Worm (Caenorhabditis elegans) whole organism, L2 larva: Measurements from ENCODE around the gene Y41E3.18.

Source experiments
- F13H6.1 ChIP-seq: sonication (generic microtip); optimal IDR thresholded peaks from 2 replicates; lab custom pipeline; 2016; ENCODE audit warnings: missing genetic modification characterization, missing compliant biosample characterization
- ama-1 ChIP-seq: fragments of 150-350 bp; optimal IDR thresholded peaks from 2 replicates; lab custom pipeline; 2018; ENCODE audit warnings: inconsistent platforms
- elt-3 ChIP-seq: sonication (generic microtip); optimal IDR thresholded peaks from 2 replicates; lab custom pipeline; 2017; ENCODE audit warnings: missing biosample characterization, missing genetic modification characterization
- skn-1 ChIP-seq: sonication (generic microtip); optimal IDR thresholded peaks from 2 replicates; lab custom pipeline; 2017; ENCODE audit warnings: missing biosample characterization, missing genetic modification characterization
- unc-62 ChIP-seq: fragments of 150-350 bp; optimal IDR thresholded peaks from 2 replicates; lab custom pipeline; 2014; ENCODE audit warnings: missing biosample characterization, missing genetic modification reagents, missing genetic modification characterization

DNA sequence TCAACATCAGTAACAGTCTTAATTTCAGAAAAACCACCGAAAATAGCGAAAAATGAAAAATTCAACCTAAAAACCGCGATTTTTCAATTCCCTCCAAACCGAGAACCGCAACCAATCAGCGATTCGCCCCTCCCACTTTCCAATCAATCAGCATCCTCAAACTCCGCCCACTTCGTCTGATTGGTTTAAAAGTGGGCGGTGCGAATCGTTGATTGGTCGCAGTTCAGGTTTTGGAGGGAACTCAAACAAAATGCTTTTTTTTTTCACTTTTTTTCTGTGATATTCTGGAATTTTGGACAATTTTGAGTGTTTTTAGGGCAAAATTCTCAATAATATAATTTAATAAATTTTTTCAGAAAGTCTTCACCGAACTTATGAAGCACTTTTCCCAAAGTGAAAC lies 37.7 kb downstream of the Y41E3.18 start:
- no peak for TF ChIP-seq skn-1 (tag; lab: Kevin White, UChicago)
- no peak for TF ChIP-seq unc-62 (GFP tag; lab: Kevin White, UChicago)
- no peak for TF ChIP-seq F13H6.1 (tag; lab: Kevin White, UChicago)
- no peak for TF ChIP-seq ama-1 (lab: Kevin White, UChicago)
- no peak for TF ChIP-seq elt-3
